Worm (Caenorhabditis elegans): ENCODE data around the gene his-63.
"Not testable (repeated sequence)": the region's sequence is repeated elsewhere in the genome, so short reads cannot be mapped to it uniquely, and the experiment has no call there.

his-63 gene

DNA sequence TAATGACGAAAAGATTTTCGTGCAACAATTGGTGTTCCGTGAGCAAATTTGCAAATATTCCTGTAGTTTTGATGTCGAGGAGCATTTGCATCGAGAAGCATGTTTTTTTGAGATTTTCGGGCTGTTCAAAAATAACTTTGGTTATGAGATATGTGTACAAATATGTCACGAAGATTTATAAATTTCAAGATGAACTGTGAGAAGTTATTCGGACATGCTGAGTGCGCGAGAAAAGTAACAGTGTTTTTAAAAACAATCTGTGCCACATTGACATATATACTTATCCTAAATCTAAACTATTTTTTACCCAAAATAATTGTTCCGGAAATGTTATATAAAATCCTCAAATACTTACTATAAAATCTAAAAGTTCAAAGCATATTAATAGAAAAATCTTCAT, 15.0 kb upstream of the his-63 start, which contains the start of gene F22B3.7:
Gene F22B3.7 (minus strand): TSS at position 101 of the 400 bp plus-strand sequence.
- TF ChIP-seq nhr-102 (tag; optimal IDR thresholded peaks at IDR 0.05) = no peak
- no peak for TF ChIP-seq mdl-1 (tag; optimal IDR thresholded peaks at IDR 0.05)
- TF ChIP-seq nhr-237 (tag; optimal IDR thresholded peaks at IDR 0.05) = no peak
- TF ChIP-seq nhr-42 (GFP tag; IDR thresholded peaks at IDR 0.05) = no peak
- TF ChIP-seq daf-16 (GFP tag; optimal IDR thresholded peaks at IDR 0.05) = no peak
- TF ChIP-seq daf-16 (tag; optimal IDR thresholded peaks at IDR 0.05) = no peak
- no peak for TF ChIP-seq tag-97 (GFP tag; IDR thresholded peaks at IDR 0.05)
- no peak for TF ChIP-seq unc-62 (GFP tag; optimal IDR thresholded peaks at IDR 0.05 in 1 of 2)
- TF ChIP-seq unc-62 (tag; optimal IDR thresholded peaks at IDR 0.05) = no peak
- TF ChIP-seq zip-11 (GFP tag; IDR thresholded peaks at IDR 0.05) = no peak
- no peak for TF ChIP-seq jun-1 (tag; optimal IDR thresholded peaks at IDR 0.05)
- no peak for TF ChIP-seq F49E8.2 (tag; optimal IDR thresholded peaks at IDR 0.05; ENCODE audit: borderline replicate concordance)
- TF ChIP-seq hlh-11 (tag; optimal IDR thresholded peaks at IDR 0.05) = no peak
- no peak for TF ChIP-seq ceh-32 (tag; optimal IDR thresholded peaks at IDR 0.05; ENCODE audit: poor library complexity)
- no peak for TF ChIP-seq F37D6.2 (tag; optimal IDR thresholded peaks at IDR 0.05)
- no peak for TF ChIP-seq ZK337.2 (GFP tag; IDR thresholded peaks at IDR 0.05)
- no peak for TF ChIP-seq dve-1 (tag; optimal IDR thresholded peaks at IDR 0.05; ENCODE audit: insufficient read depth)
- TF ChIP-seq madf-9 (GFP tag; conservative IDR thresholded peaks at IDR 0.05) = no peak
- no peak for TF ChIP-seq lim-7 (GFP tag; IDR thresholded peaks at IDR 0.05)

DNA sequence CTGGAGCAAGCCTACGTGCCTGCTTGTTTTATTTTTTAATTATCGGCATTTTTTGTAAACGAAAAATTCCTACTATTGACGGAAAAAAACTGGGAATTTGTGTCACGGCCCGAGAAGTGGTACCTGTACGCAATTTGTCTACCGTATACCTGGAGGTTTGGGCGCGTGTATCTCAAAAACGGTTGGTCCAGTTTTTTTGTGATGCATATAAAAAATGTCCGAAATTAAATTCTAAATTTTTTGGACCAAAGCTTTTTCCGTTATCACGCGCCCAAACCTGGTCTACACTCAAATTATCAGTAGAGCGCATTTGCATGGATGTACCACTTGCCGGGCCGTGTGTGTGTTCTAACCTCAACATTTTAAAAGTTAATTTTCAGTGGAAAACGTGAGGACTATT, 10.1 kb upstream of the his-63 start, which contains the start of gene F22B3.5:
Gene F22B3.5 (minus strand): TSS at position 101 of the 400 bp plus-strand sequence.
- TF ChIP-seq cey-2 (tag; optimal IDR thresholded peaks at IDR 0.05; ENCODE audit: borderline replicate concordance, insufficient read depth); Y105C5A.15 (GFP tag; IDR thresholded peaks at IDR 0.05); pqm-1 (tag; optimal IDR thresholded peaks at IDR 0.05): not testable (repeated sequence)

DNA sequence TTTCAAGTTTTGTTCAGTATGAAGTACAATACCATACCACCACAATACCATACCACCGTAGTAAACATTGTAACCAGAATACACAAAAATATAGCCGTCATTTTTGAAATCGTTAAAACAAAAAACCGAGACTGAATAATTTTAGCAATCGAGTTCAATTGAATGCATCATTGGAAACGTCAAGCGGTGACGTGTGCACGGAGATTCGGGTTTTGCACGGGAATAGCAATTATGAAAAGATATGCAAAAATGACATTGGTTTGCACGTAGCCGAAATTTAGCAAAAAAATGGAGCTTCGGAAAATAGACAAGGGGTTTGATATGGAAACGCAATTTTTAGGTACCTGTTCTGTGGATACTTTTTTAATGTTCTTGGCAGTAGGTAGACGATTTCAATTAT, 8.3 kb upstream of the his-63 start, which contains the start of gene F22B3.10:
Gene F22B3.10 (minus strand): TSS at position 101 of the 400 bp plus-strand sequence.
- TF ChIP-seq mxl-2 (GFP tag; conservative IDR thresholded peaks at IDR 0.05) (no peak), unc-62 (GFP tag; optimal IDR thresholded peaks at IDR 0.05 in 1 of 2) (peak in 1 of 2 experiments; percentile 59), unc-62 (tag; optimal IDR thresholded peaks at IDR 0.05) (no peak)

DNA sequence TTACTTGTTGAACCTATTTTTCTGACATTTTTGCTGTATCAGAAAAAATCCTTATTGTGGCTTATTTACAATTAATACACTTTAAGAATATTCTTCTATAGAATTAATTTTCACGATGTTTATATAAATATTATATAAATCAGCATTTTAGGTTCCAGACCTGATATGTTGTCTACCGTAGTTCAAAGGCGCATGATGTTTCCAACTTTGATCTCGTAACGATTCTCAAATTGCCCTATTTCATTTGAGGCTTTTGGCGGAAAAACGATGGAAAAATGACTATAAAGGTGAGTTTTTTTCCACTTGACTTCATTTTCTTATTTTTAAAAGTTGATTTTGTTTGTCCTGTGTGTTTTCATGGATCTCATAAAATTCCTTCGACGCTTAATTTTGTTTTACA, 3.4 kb upstream of the his-63 start, which contains the start of gene gfat-2:
Gene gfat-2 (plus strand): TSS at position 145 of the 400 bp plus-strand sequence.
- TF ChIP-seq ceh-62 (tag; optimal IDR thresholded peaks at IDR 0.05) = no peak
- TF ChIP-seq unc-130 (GFP tag; optimal IDR thresholded peaks at IDR 0.05) = peak; percentile 10

- TF ChIP-seq lin-38 (GFP tag; IDR thresholded peaks at IDR 0.05) (peak; percentile 33; the same call in 1 of the 2 replicates), arid-1 (GFP tag; conservative IDR thresholded peaks at IDR 0.05) (0 out of 2 replicates have a peak, but pooled peaks have one; percentile 17), snpc-1.2 (GFP tag; IDR thresholded peaks at IDR 0.05) (peak; percentile 50; the same call in 1 of the 2 replicates), dmd-8 (GFP tag; IDR thresholded peaks at IDR 0.05) (0 out of 2 replicates have a peak, but pooled peaks have one; percentile 7)
Measured at ce11 chrIV:11406127-11406526, 534 bp downstream of the his-63 start.

DNA sequence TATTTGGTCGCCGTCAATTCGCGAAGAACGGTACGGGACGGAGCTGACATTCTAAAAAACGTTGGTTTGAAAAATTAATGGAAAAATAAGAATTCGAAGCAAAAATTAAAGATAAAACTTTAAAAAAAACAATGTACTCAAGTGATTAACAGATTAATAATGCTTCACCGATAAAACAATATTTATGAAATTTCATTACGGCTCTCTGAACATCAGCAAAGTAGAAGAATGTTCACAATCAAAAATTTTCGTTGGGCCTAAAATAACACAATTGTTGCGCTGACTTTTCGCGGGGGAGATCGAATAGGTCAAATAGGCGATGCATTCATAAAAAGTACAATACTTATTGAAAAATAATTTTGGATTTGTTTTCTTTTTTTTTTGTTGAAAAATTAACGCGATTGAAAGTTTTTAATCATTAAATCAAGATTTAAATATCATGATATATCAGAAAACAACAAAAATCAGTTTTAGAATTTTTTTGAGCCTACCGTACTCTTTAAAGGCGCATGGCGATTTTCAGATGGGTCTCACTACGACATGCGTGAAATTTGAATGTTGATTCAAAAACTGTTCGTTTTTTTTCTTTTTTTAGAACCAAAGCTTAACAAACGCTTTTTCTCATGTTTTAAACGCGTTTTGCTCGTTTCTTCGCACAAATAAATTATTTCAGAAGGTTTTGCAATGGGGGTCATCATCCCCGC, 3.2 kb downstream of the his-63 start, which contains the start of the genes memi-3 and cyp-31A2:
Gene memi-3 (minus strand): TSS at position 51 of the 704 bp plus-strand sequence.
Gene cyp-31A2 (plus strand): TSS at position 674 of the 704 bp plus-strand sequence.
- TF ChIP-seq mdt-29 (GFP tag; IDR thresholded peaks at IDR 0.05) (no peak), R02D3.7 (tag; optimal IDR thresholded peaks at IDR 0.05) (no peak), snpc-1.2 (GFP tag; IDR thresholded peaks at IDR 0.05) (no peak), spr-3 (GFP tag; optimal IDR thresholded peaks at IDR 0.05) (no peak), mep-1 (tag; optimal IDR thresholded peaks at IDR 0.05) (no peak), ces-1 (GFP tag; optimal IDR thresholded peaks at IDR 0.05) (no peak), daf-12 (tag; optimal IDR thresholded peaks at IDR 0.05) (no peak), dmd-6 (GFP tag; IDR thresholded peaks at IDR 0.05) (no peak), zip-11 (GFP tag; IDR thresholded peaks at IDR 0.05) (no peak), unc-62 (GFP tag; optimal IDR thresholded peaks at IDR 0.05 in 1 of 2) (peak in 1 of 2 experiments; percentile 34), unc-62 (tag; optimal IDR thresholded peaks at IDR 0.05) (no peak), unc-130 (GFP tag; optimal IDR thresholded peaks at IDR 0.05) (peak; percentile 11), daf-8 (GFP tag; IDR thresholded peaks at IDR 0.05) (no peak)

All from whole organism, L4 larva.